Worm (Caenorhabditis elegans) whole organism, young adult: ENCODE measurements around the gene ttr-23.

ENCODE experiments used
- B0336.3 ChIP-seq: fragments of 200-800 bp; sonication (Bioruptor generic); IDR thresholded peaks from 2 replicates; pipeline ENCODE4 v1.3.6; 2022; ENCODE audit warnings: missing genetic modification characterization, missing compliant biosample characterization
- C06A6.2 ChIP-seq: fragments of 200-800 bp; sonication (Bioruptor generic); conservative IDR thresholded peaks from 2 replicates; pipeline ENCODE4 v1.3.6; 2022; ENCODE audit warnings: missing genetic modification characterization, missing compliant biosample characterization
- F10E7.11 ChIP-seq: sonication (generic microtip); optimal IDR thresholded peaks from 2 replicates; lab custom pipeline; 2017; ENCODE audit warnings: mild to moderate bottlenecking, missing genetic modification characterization, moderate library complexity, missing compliant biosample characterization
- F22D6.2 ChIP-seq: sonication (generic microtip); optimal IDR thresholded peaks from 2 replicates; lab custom pipeline; 2016; ENCODE audit warnings: mild to moderate bottlenecking, missing genetic modification characterization, missing compliant biosample characterization
- F33H1.4 ChIP-seq: fragments of 200-800 bp; sonication (Bioruptor generic); IDR thresholded peaks from 2 replicates; pipeline ENCODE4 v1.3.6; 2022; ENCODE audit warnings: missing genetic modification reagents, missing genetic modification characterization, missing compliant biosample characterization
- F37B4.10 ChIP-seq: fragments of 200-800 bp; sonication (Bioruptor generic); IDR thresholded peaks from 2 replicates; pipeline ENCODE4 v1.3.6; 2022; ENCODE audit warnings: missing genetic modification characterization, missing compliant biosample characterization
- F57C9.4 ChIP-seq: sonication (generic microtip); optimal IDR thresholded peaks from 2 replicates; lab custom pipeline; 2017; ENCODE audit warnings: mild to moderate bottlenecking, missing genetic modification characterization, missing compliant biosample characterization
- Y56A3A.18 ChIP-seq: fragments of 200-800 bp; sonication (Bioruptor generic); IDR thresholded peaks from 2 replicates; pipeline ENCODE4 v1.3.6; 2022; ENCODE audit warnings: missing genetic modification reagents, missing genetic modification characterization, missing compliant biosample characterization
- ama-1 ChIP-seq, 3 experiments: fragments of 150-350 bp in 1 of 3; sonication (generic microtip) in 2 of 3; optimal IDR thresholded peaks; 2 replicates each; lab custom pipeline; 2014 to 2018; ENCODE audit warnings: missing biosample characterization in 2 of 3, missing genetic modification characterization in 2 of 3, missing genetic modification reagents in 2 of 3
- aptf-2 ChIP-seq: fragments of 200-800 bp; sonication (Bioruptor generic); conservative IDR thresholded peaks from 2 replicates; pipeline ENCODE4 v1.3.6; 2022; ENCODE audit warnings: missing genetic modification reagents, missing genetic modification characterization, missing compliant biosample characterization
- atf-7 ChIP-seq: sonication (generic microtip); optimal IDR thresholded peaks from 2 replicates; lab custom pipeline; 2017; ENCODE audit warnings: mild to moderate bottlenecking, missing genetic modification characterization, missing compliant biosample characterization
- chd-7 ChIP-seq: sonication (generic microtip); optimal IDR thresholded peaks from 2 replicates; lab custom pipeline; 2016; ENCODE audit warnings: mild to moderate bottlenecking, missing genetic modification characterization, moderate library complexity, missing compliant biosample characterization
- die-1 ChIP-seq: sonication (generic microtip); optimal IDR thresholded peaks from 2 replicates; lab custom pipeline; 2016; ENCODE audit warnings: missing genotype, mild to moderate bottlenecking, missing genetic modification characterization, missing compliant biosample characterization
- dox-1 ChIP-seq: fragments of 200-800 bp; sonication (Bioruptor generic); IDR thresholded peaks from 2 replicates; pipeline ENCODE4 v1.3.6; 2022; ENCODE audit warnings: missing genetic modification reagents, missing genetic modification characterization, missing compliant biosample characterization
- egl-44 ChIP-seq: fragments of 200-800 bp; sonication (Bioruptor generic); IDR thresholded peaks from 2 replicates; pipeline ENCODE4 v1.3.6; 2022; ENCODE audit warnings: missing genetic modification reagents, missing genetic modification characterization, missing compliant biosample characterization
- egrh-3 ChIP-seq: fragments of 200-800 bp; sonication (Bioruptor generic); IDR thresholded peaks from 2 replicates; pipeline ENCODE4 v1.3.6; 2022; ENCODE audit warnings: missing genetic modification reagents, missing genetic modification characterization, missing compliant biosample characterization
- fkh-3 ChIP-seq: sonication (generic microtip); optimal IDR thresholded peaks from 2 replicates; lab custom pipeline; 2016; ENCODE audit warnings: mild to moderate bottlenecking, missing genetic modification characterization, missing compliant biosample characterization
- hlh-26 ChIP-seq: fragments of 200-800 bp; sonication (Bioruptor generic); conservative IDR thresholded peaks from 2 replicates; pipeline ENCODE4 v1.3.6; 2022; ENCODE audit warnings: missing genetic modification reagents, missing genetic modification characterization, missing compliant biosample characterization
- hrde-1 ChIP-seq: sonication (generic microtip); optimal IDR thresholded peaks from 2 replicates; lab custom pipeline; 2016; ENCODE audit warnings: missing genetic modification characterization, mild to moderate bottlenecking, missing compliant biosample characterization, moderate library complexity, missing genotype, missing genetic modification reagents, borderline replicate concordance
- hsf-1 ChIP-seq: fragments of 200-800 bp; sonication (Bioruptor generic); IDR thresholded peaks from 2 replicates; pipeline ENCODE4 v1.3.6; 2022; ENCODE audit warnings: missing genetic modification reagents, missing genetic modification characterization, missing compliant biosample characterization
- lin-35 ChIP-seq, 3 experiments: fragments of 150-350 bp in 2 of 3; sonication (generic microtip) in 1 of 3; optimal IDR thresholded peaks; 2 replicates each; lab custom pipeline; 2014 to 2018; ENCODE audit warnings: missing biosample characterization in 3 of 3, missing genetic modification characterization in 3 of 3, missing genetic modification reagents in 3 of 3
- madf-10 ChIP-seq: sonication (generic microtip); optimal IDR thresholded peaks from 2 replicates; lab custom pipeline; 2016; ENCODE audit warnings: mild to moderate bottlenecking, missing genetic modification characterization, missing compliant biosample characterization
- madf-8 ChIP-seq: fragments of 200-800 bp; sonication (Bioruptor generic); conservative IDR thresholded peaks from 2 replicates; pipeline ENCODE4 v1.3.6; 2022; ENCODE audit warnings: missing genetic modification reagents, missing genetic modification characterization, missing compliant biosample characterization
- mcd-1 ChIP-seq: fragments of 200-800 bp; sonication (Bioruptor generic); IDR thresholded peaks from 2 replicates; pipeline ENCODE4 v1.3.6; 2022; ENCODE audit warnings: missing genetic modification reagents, missing genetic modification characterization, missing compliant biosample characterization
- nfya-1 ChIP-seq: sonication (generic microtip); optimal IDR thresholded peaks from 2 replicates; lab custom pipeline; 2017; ENCODE audit warnings: antibody characterized with exemption, missing compliant biosample characterization, missing genetic modification characterization, borderline replicate concordance; ENCODE audit not compliant: insufficient read depth
- nfyb-1 ChIP-seq: fragments of 200-800 bp; sonication (Bioruptor generic); IDR thresholded peaks from 2 replicates; pipeline ENCODE4 v1.3.6; 2022; ENCODE audit warnings: missing genetic modification reagents, missing genetic modification characterization, missing compliant biosample characterization
- nhr-120 ChIP-seq: fragments of 200-800 bp; sonication (Bioruptor generic); IDR thresholded peaks from 2 replicates; pipeline ENCODE4 v1.3.6; 2022; ENCODE audit warnings: missing genetic modification characterization, missing compliant biosample characterization
- nhr-179 ChIP-seq: sonication (generic microtip); optimal IDR thresholded peaks from 2 replicates; lab custom pipeline; 2016; ENCODE audit warnings: mild to moderate bottlenecking, missing genetic modification characterization, missing compliant biosample characterization
- nhr-80 ChIP-seq: sonication (generic microtip); optimal IDR thresholded peaks from 2 replicates; lab custom pipeline; 2016; ENCODE audit warnings: missing genetic modification characterization, missing compliant biosample characterization
- sdz-38 ChIP-seq: sonication (generic microtip); optimal IDR thresholded peaks from 2 replicates; lab custom pipeline; 2016; ENCODE audit warnings: missing genotype, missing genetic modification characterization, missing compliant biosample characterization
- sea-2 ChIP-seq: fragments of 200-800 bp; sonication (Bioruptor generic); IDR thresholded peaks from 2 replicates; pipeline ENCODE4 v1.3.6; 2022; ENCODE audit warnings: missing genetic modification characterization, missing compliant biosample characterization
- somi-1 ChIP-seq: fragments of 200-800 bp; sonication (Bioruptor generic); optimal IDR thresholded peaks from 2 replicates; lab custom pipeline; 2018; ENCODE audit warnings: mild to moderate bottlenecking, missing genetic modification characterization, missing compliant biosample characterization
- tlf-1 ChIP-seq: fragments of 200-800 bp; sonication (Bioruptor generic); optimal IDR thresholded peaks from 2 replicates; lab custom pipeline; 2018; ENCODE audit warnings: mild to moderate bottlenecking, missing genetic modification characterization, missing compliant biosample characterization
- unc-62 ChIP-seq: fragments of 150-350 bp; optimal IDR thresholded peaks from 2 replicates; lab custom pipeline; 2014; ENCODE audit warnings: missing biosample characterization, missing genetic modification reagents, missing genetic modification characterization
- zfh-2 ChIP-seq: fragments of 200-800 bp; sonication (Bioruptor generic); conservative IDR thresholded peaks from 2 replicates; pipeline ENCODE4 v1.3.6; 2022; ENCODE audit warnings: missing genetic modification reagents, missing genetic modification characterization, missing compliant biosample characterization
- ztf-18 ChIP-seq: sonication (generic microtip); optimal IDR thresholded peaks from 2 replicates; lab custom pipeline; 2016; ENCODE audit warnings: missing genotype, mild to moderate bottlenecking, missing genetic modification characterization, missing compliant biosample characterization
- ztf-22 ChIP-seq: fragments of 200-800 bp; sonication (Bioruptor generic); optimal IDR thresholded peaks from 2 replicates; lab custom pipeline; 2018; ENCODE audit warnings: mild to moderate bottlenecking, missing genetic modification characterization, moderate library complexity, missing compliant biosample characterization
- ztf-6 ChIP-seq: fragments of 200-800 bp; sonication (Bioruptor generic); IDR thresholded peaks from 2 replicates; pipeline ENCODE4 v1.3.6; 2022; ENCODE audit warnings: missing genetic modification reagents, missing genetic modification characterization, missing compliant biosample characterization

Gene ttr-23

DNA sequence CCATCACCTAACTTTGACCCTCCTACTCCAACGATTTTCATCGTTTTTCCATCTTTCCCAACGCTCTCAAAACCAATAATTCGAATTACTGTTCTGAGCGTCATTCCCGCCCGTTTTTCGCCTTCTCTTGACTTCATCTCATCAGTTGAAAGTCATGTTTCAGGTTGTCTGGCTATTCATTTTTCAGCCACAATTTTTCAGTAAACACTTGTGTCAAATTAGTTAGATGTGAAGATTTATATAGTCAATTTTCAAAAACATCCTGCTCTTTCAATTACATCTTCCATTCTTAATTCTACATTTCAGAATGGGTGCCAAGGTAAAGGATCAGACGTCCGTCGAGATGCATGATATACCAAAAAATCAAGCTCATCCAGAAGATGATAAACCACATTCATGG, 17.0 kb downstream of the ttr-23 start, which contains the start of gene del-6:
TSS of gene del-6 (plus strand) at position 301 of the 400 bp plus-strand sequence.
- TF ChIP-seq madf-10 (tag; lab: Kevin White, UChicago) (no peak), nhr-120 (GFP tag; lab: Robert Waterston, UW) (no peak), ama-1 (optimal IDR thresholded peaks at IDR 0.05; lab: Kevin White, UChicago) (no peak), ama-1 (GFP tag; optimal IDR thresholded peaks at IDR 0.05; lab: Kevin White, UChicago) (no peak), egl-44 (GFP tag; lab: Robert Waterston, UW) (no peak), ztf-18 (no peak)

DNA sequence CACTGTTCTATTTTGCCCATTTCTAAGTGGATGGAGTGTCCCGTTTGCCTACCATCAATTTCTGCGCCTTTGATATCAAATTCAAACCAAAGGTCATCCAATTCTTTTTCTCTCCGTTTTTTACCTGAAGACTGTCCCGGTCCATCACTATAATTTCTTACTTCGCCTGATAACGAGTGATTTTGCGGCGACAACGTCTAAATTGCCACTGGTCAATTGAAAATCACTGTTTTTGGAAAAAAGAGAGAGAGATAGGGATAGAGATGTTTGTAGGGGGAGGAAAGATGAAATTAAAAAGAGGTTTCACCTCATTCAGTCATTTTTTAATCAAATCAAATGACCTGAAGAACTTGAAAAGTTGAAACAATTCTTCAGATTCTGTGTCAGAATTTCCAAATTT, 18.1 kb downstream of the ttr-23 start:
- no peak for TF ChIP-seq sdz-38 (tag; lab: Kevin White, UChicago)

DNA sequence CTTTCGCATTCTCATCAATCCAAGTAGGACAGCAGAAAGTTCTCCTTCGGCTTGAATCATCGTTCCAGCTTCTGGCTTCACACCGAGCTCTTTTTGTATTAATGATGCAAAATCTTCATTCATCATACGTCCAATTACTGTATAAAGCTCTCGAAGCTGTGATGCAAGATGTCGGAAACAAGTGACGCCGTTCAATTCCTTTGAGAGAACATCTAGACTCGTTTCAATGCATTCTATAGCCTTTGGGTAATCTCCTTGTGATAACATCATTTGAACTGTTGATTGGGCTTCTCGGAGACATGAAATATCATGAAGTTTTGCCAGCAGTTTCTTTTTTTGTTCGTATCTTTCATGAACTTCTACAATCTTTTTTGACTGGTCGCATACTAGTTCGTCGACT, 21.2 kb downstream of the ttr-23 start:
- TF ChIP-seq hlh-26 (GFP tag; lab: Robert Waterston, UW) (no peak), F22D6.2 (tag; lab: Kevin White, UChicago) (no peak), sea-2 (GFP tag; lab: Robert Waterston, UW) (no peak), dox-1 (GFP tag; lab: Robert Waterston, UW) (no peak), nfyb-1 (GFP tag; lab: Robert Waterston, UW) (no peak), zfh-2 (no peak), chd-7 (no peak), die-1 (tag; lab: Kevin White, UChicago) (no peak), madf-10 (tag; lab: Kevin White, UChicago) (no peak), nhr-120 (GFP tag; lab: Robert Waterston, UW) (no peak), C06A6.2 (GFP tag; lab: Robert Waterston, UW) (no peak)
- TF ChIP-seq, all 124 proteins: peak for 0

DNA sequence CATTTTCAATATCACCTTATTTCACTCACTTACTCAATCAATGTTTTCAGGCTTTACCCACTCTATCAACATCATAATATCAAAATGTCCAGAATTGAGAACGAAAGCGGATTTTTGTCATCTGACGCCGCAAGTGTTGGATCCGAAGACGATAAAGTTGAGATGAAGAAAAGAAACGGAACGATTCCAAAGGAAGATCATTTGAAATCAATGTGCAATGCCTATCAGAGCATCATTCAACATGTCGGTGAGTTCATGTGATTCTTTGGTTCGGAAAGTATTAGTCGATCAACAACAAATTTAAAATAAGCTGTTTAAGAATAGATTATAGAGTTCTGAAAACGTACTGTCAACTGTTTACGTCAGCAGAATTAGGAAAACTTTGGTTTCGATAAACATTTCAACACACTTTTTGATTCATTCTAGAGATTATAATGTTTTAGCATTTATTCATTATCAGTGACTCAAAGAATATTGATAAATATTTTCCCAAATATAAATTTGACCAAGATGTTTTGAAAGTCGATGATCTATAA, 24.8 kb downstream of the ttr-23 start, which contains the start of gene cat-4:
TSS of gene cat-4 (plus strand) at position 51 of the 536 bp plus-strand sequence.
- TF ChIP-seq nhr-80 (tag; lab: Kevin White, UChicago) (peak; percentile 31), B0336.3 (GFP tag; lab: Robert Waterston, UW) (no peak)

DNA sequence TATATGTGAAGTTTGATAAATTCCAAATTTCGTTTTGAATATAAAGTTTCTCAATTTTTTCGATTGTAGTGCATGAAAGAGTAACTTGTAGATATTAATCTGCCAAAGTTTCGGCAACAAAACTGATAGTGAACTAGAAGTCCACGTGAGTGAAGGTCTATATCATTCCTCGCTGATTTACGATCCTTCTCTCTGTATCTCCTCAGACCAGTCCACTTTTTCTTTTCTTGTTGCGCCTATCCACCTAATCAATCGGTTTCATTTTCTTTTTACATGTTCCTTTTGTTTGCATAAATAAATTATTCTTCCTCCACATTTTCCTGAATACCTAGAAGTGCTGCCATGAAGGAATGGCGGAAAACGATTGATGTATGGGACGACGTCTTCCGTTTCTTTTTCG, 25.5 kb downstream of the ttr-23 start:
- TF ChIP-seq zfh-2, result no peak
- no peak for TF ChIP-seq F10E7.11 (tag; lab: Kevin White, UChicago)
- no peak for TF ChIP-seq madf-8 (GFP tag; lab: Robert Waterston, UW)

DNA sequence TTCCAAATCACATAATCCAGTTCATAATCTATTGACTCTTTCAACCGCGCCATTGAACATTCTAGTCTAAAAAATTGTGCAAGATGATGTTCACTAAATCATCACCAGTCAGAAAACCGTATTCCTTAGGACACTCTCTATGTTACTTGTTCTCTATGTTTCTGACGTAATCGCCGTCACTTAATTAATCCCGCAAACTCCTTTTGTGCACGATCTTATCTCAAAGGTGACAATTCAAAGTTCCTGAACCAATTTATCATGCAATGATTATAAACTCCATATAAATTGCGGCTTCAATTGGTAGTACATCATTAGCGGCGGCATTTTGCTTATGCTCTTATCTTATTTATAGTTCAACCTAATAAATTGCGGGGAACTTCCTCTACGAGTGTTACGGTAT, 26.8 kb downstream of the ttr-23 start:
- TF ChIP-seq die-1 (tag; lab: Kevin White, UChicago), result no peak
- no peak for TF ChIP-seq nfya-1 (tag; lab: Kevin White, UChicago)
- TF ChIP-seq fkh-3 (tag; lab: Kevin White, UChicago), result no peak
- peak; percentile 60 for TF ChIP-seq nhr-80 (tag; lab: Kevin White, UChicago)
- no peak for TF ChIP-seq ztf-18
- no peak for TF ChIP-seq F37B4.10 (GFP tag; lab: Robert Waterston, UW)
- TF ChIP-seq hrde-1, result no peak
- no peak for TF ChIP-seq aptf-2 (GFP tag; lab: Robert Waterston, UW)
- TF ChIP-seq sea-2 (GFP tag; lab: Robert Waterston, UW), result no peak
- TF ChIP-seq atf-7 (tag; lab: Kevin White, UChicago), result peak; percentile 63

DNA sequence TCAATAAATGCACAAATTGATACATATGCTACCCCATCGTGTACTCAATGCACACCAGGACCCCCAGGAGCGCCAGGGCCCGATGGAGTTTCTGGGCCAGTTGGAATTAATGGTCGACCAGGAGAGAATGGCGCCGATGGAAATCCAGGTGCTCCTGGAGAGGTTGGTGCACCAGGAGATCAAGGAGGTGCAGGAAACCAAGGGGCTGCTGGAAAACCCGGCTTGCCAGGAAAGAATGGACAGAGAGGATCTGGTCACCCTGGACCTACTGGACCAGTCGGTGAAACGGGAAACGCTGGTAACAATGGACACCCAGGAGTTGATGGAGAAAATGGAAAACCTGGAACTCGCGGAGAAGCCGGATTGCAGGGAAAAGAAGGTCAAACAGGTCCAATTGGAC, 28.0 kb downstream of the ttr-23 start:
- no peak for TF ChIP-seq Y56A3A.18 (GFP tag; lab: Robert Waterston, UW)
- no peak for TF ChIP-seq lin-35 (GFP tag; optimal IDR thresholded peaks at IDR 0.05; lab: Kevin White, UChicago)
- TF ChIP-seq mcd-1, result no peak
- TF ChIP-seq somi-1 (GFP tag; lab: Kevin White, UChicago), result no peak
- no peak for TF ChIP-seq nhr-179 (tag; lab: Kevin White, UChicago)
- TF ChIP-seq hsf-1 (GFP tag; lab: Robert Waterston, UW), result no peak
- TF ChIP-seq F57C9.4 (tag; lab: Kevin White, UChicago), result no peak
- no peak for TF ChIP-seq tlf-1
- TF ChIP-seq unc-62 (GFP tag; lab: Kevin White, UChicago), result no peak
- TF ChIP-seq F33H1.4 (GFP tag; lab: Robert Waterston, UW), result no peak
- no peak for TF ChIP-seq chd-7
- TF ChIP-seq ztf-22 (GFP tag; lab: Kevin White, UChicago), result peak; percentile 30
- peak; percentile 52; the same call in 1 of the 2 replicates for TF ChIP-seq egrh-3 (GFP tag; lab: Robert Waterston, UW)
- TF ChIP-seq ztf-6 (GFP tag; lab: Robert Waterston, UW), result no peak
